Worm (Caenorhabditis elegans): Measurements from ENCODE around the gene T05B4.9.

Gene T05B4.9

ce11 chrV:4081283-4081682, 36.9 kb downstream of the T05B4.9 start, which contains the start of gene srh-211:
Gene srh-211, minus strand, starts transcription at chrV:4081383.
- TF ChIP-seq ceh-22 (tag; optimal IDR thresholded peaks at IDR 0.05) (no peak), hlh-30 (tag; optimal IDR thresholded peaks at IDR 0.05; ENCODE audit: insufficient read depth) (no peak), ama-1 (optimal IDR thresholded peaks at IDR 0.05) (no peak), pqm-1 (tag; optimal IDR thresholded peaks at IDR 0.05) (no peak), ceh-45 (GFP tag; IDR thresholded peaks at IDR 0.05) (no peak), fkh-6 (tag; optimal IDR thresholded peaks at IDR 0.05) (no peak), rnt-1 (tag; optimal IDR thresholded peaks at IDR 0.05) (no peak)

ce11 chrV:4080546-4080945, 37.7 kb downstream of the T05B4.9 start:
- TF ChIP-seq eyg-1 (tag; optimal IDR thresholded peaks at IDR 0.05), result no peak
- no peak for TF ChIP-seq elt-2 (tag; optimal IDR thresholded peaks at IDR 0.05)
- TF ChIP-seq pat-9 (tag; optimal IDR thresholded peaks at IDR 0.05), result no peak
- TF ChIP-seq pag-3 (tag; optimal IDR thresholded peaks at IDR 0.05; ENCODE audit: borderline replicate concordance), result no peak
- no peak for TF ChIP-seq fax-1 (tag; optimal IDR thresholded peaks at IDR 0.05)
- no peak for TF ChIP-seq ets-4 (tag; optimal IDR thresholded peaks at IDR 0.05)
- TF ChIP-seq nhr-232 (tag; optimal IDR thresholded peaks at IDR 0.05), result no peak
- no peak for TF ChIP-seq tbx-7 (tag; optimal IDR thresholded peaks at IDR 0.05)
- no peak for TF ChIP-seq zip-5 (tag; optimal IDR thresholded peaks at IDR 0.05)
- TF ChIP-seq nhr-11 (tag; optimal IDR thresholded peaks at IDR 0.05), result no peak
- TF ChIP-seq ceh-14 (tag; optimal IDR thresholded peaks at IDR 0.05), result no peak
- no peak for TF ChIP-seq hlh-13 (GFP tag; optimal IDR thresholded peaks at IDR 0.05)
- TF ChIP-seq ceh-45 (GFP tag; IDR thresholded peaks at IDR 0.05), result no peak

ce11 chrV:4073455-4073854, 44.8 kb downstream of the T05B4.9 start, which contains the start of gene otpl-2:
Gene otpl-2, plus strand, starts transcription at chrV:4073755.
- TF ChIP-seq ama-1 (optimal IDR thresholded peaks at IDR 0.05) (no peak), zip-5 (tag; optimal IDR thresholded peaks at IDR 0.05) (no peak), fkh-6 (tag; optimal IDR thresholded peaks at IDR 0.05) (no peak), elt-2 (tag; optimal IDR thresholded peaks at IDR 0.05) (no peak), K02D7.2 (tag; optimal IDR thresholded peaks at IDR 0.05) (no peak), sox-2 (GFP tag; IDR thresholded peaks at IDR 0.05) (no peak), ceh-9 (tag; optimal IDR thresholded peaks at IDR 0.05) (no peak), pax-1 (tag; optimal IDR thresholded peaks at IDR 0.05) (no peak), sox-4 (tag; optimal IDR thresholded peaks at IDR 0.05) (no peak), eyg-1 (tag; optimal IDR thresholded peaks at IDR 0.05) (no peak), unc-3 (GFP tag; conservative IDR thresholded peaks at IDR 0.05) (no peak), unc-3 (tag; optimal IDR thresholded peaks at IDR 0.05) (no peak), C08G9.2 (tag; optimal IDR thresholded peaks at IDR 0.05) (no peak)

Data from whole organism, late embryonic.